Fruit fly (Drosophila melanogaster): ENCODE measurements around the gene Cyp4ae1.

Cyp4ae1 gene

dm6 chrX:2134965-2135758, 43.6 kb upstream of the Cyp4ae1 start (continued):
- peak; percentile 93 for TF ChIP-seq CG17568 (GFP tag; optimal IDR thresholded peaks at IDR 0.05)
- peak; percentile 93 for TF ChIP-seq CG15269 (tag; optimal IDR thresholded peaks at IDR 0.05)
- TF ChIP-seq CG4820 (GFP tag; optimal IDR thresholded peaks at IDR 0.05) = peak; percentile 81
- peak; percentile 92 for TF ChIP-seq Hmr (GFP tag; optimal IDR thresholded peaks at IDR 0.05)
- TF ChIP-seq CG10979 (tag; optimal IDR thresholded peaks at IDR 0.05) = peak; percentile 90
- peak; percentile 64 for TF ChIP-seq Mad (GFP tag; optimal IDR thresholded peaks at IDR 0.05)
- peak; percentile 80 for TF ChIP-seq Bteb2 (GFP tag; optimal IDR thresholded peaks at IDR 0.05)
- peak; percentile 77 for TF ChIP-seq abd-A (tag; optimal IDR thresholded peaks at IDR 0.05)
- peak; percentile 14 for TF ChIP-seq ab (GFP tag; optimal IDR thresholded peaks at IDR 0.05)
- peak; percentile 71 for TF ChIP-seq Atf3 (GFP tag; optimal IDR thresholded peaks at IDR 0.05)
- peak; percentile 93 for TF ChIP-seq BtbVII (GFP tag; optimal IDR thresholded peaks at IDR 0.05)
- TF ChIP-seq gsb-n (tag; optimal IDR thresholded peaks at IDR 0.05) = peak; percentile 88
- TF ChIP-seq Dll (GFP tag; IDR thresholded peaks at IDR 0.05; ENCODE audit: partially characterized antibody) = no peak
- peak; percentile 47 for TF ChIP-seq CG3163 (GFP tag; optimal IDR thresholded peaks at IDR 0.05)
- peak; percentile 88 for TF ChIP-seq CG12299 (tag; optimal IDR thresholded peaks at IDR 0.05)
- no peak for TF ChIP-seq gt (GFP tag; IDR thresholded peaks at IDR 0.05)
- TF ChIP-seq Max (GFP tag; optimal IDR thresholded peaks at IDR 0.05) = peak; percentile 83
- peak; percentile 64 for TF ChIP-seq CG30020 (tag; optimal IDR thresholded peaks at IDR 0.05)
- TF ChIP-seq CG11695 (GFP tag; IDR thresholded peaks at IDR 0.05) = peak; percentile 92
- peak; percentile 57; the same call in 1 of the 2 replicates for TF ChIP-seq NFAT (GFP tag; IDR thresholded peaks at IDR 0.05)
- peak; percentile 62 for TF ChIP-seq dm (GFP tag; optimal IDR thresholded peaks at IDR 0.05)
- TF ChIP-seq Sry-δ (GFP tag; optimal IDR thresholded peaks at IDR 0.05) = peak; percentile 53
- peak; percentile 14; the same call in 1 of the 2 replicates for TF ChIP-seq CG13287 (GFP tag; IDR thresholded peaks at IDR 0.05; ENCODE audit: partially characterized antibody)
- TF ChIP-seq CG8924 (tag; optimal IDR thresholded peaks at IDR 0.05) = peak; percentile 94
- peak; percentile 87 for TF ChIP-seq Ets65A (GFP tag)
- TF ChIP-seq kah (GFP tag; optimal IDR thresholded peaks at IDR 0.05) = peak; percentile 79
- peak; percentile 81 for TF ChIP-seq tio (GFP tag; optimal IDR thresholded peaks at IDR 0.05)
- TF ChIP-seq CG14710 (tag; optimal IDR thresholded peaks at IDR 0.05) = peak; percentile 92
- TF ChIP-seq Tbp (GFP tag; optimal IDR thresholded peaks at IDR 0.05) = no peak
- TF ChIP-seq Nf-YC (tag; optimal IDR thresholded peaks at IDR 0.05) = peak; percentile 87
- TF ChIP-seq CG6854 (GFP tag; optimal IDR thresholded peaks at IDR 0.05) = peak; percentile 93
- TF ChIP-seq CG18764 (GFP tag; optimal IDR thresholded peaks at IDR 0.05) = peak; percentile 70
- peak; percentile 86 for TF ChIP-seq Xbp1 (GFP tag; optimal IDR thresholded peaks at IDR 0.05)
- TF ChIP-seq eyg (GFP tag; optimal IDR thresholded peaks at IDR 0.05) = peak; percentile 70
- TF ChIP-seq Fer1 (GFP tag; optimal IDR thresholded peaks at IDR 0.05) = peak; percentile 95
- TF ChIP-seq CG7839 (tag; optimal IDR thresholded peaks at IDR 0.05) = peak; percentile 93
- peak; percentile 79 for TF ChIP-seq sisA (GFP tag; IDR thresholded peaks at IDR 0.05)
- peak; percentile 86 for TF ChIP-seq CG12219 (GFP tag; optimal IDR thresholded peaks at IDR 0.05)
- TF ChIP-seq caup (GFP tag; optimal IDR thresholded peaks at IDR 0.05; ENCODE audit: severe bottlenecking) = peak; percentile 91
- 0 out of 2 replicates have a peak, but pooled peaks have one; percentile 9 for TF ChIP-seq dan (GFP tag; IDR thresholded peaks at IDR 0.05)
- peak; percentile 77 for TF ChIP-seq ems (GFP tag; optimal IDR thresholded peaks at IDR 0.05)
- TF ChIP-seq CG7271 (tag; optimal IDR thresholded peaks at IDR 0.05) = peak; percentile 16
- peak; percentile 78 for TF ChIP-seq twi (tag; optimal IDR thresholded peaks at IDR 0.05)
- peak; percentile 92 for TF ChIP-seq Fer3 (tag; optimal IDR thresholded peaks at IDR 0.05)
- TF ChIP-seq HLH54F (GFP tag; optimal IDR thresholded peaks at IDR 0.05) = peak; percentile 77
- peak; percentile 75 for TF ChIP-seq CG11398 (GFP tag; optimal IDR thresholded peaks at IDR 0.05)
- TF ChIP-seq Ssrp (tag; optimal IDR thresholded peaks at IDR 0.05) = peak; percentile 88
- TF ChIP-seq jigr1 (GFP tag; IDR thresholded peaks at IDR 0.05) = peak; percentile 64; the same call in 2 of the 3 replicates
- TF ChIP-seq zfh1 (GFP tag; IDR thresholded peaks at IDR 0.05) = peak; percentile 89
